Fruit fly (Drosophila melanogaster) whole organism, embryonic: Measurements from ENCODE around the gene Mrgn1.
A peak's percentile ranks its signal among the peaks of the same experiment; 100 is the strongest.

Experiments
- BEAF-32 ChIP-seq: fragments of 200-800 bp; sonication (Bioruptor generic); optimal IDR thresholded peaks from 3 replicates; lab custom pipeline; 2017; ENCODE audit warnings: missing biosample characterization, missing genetic modification characterization, mild to moderate bottlenecking, moderate library complexity, missing genetic modification reagents
- CG10462 ChIP-seq: fragments of 200-800 bp; sonication (Bioruptor generic); optimal IDR thresholded peaks from 2 replicates; lab custom pipeline; 2016; ENCODE audit warnings: missing biosample characterization, missing genetic modification characterization
- CG13123 ChIP-seq: fragments of 200-800 bp; sonication (Bioruptor generic); optimal IDR thresholded peaks from 2 replicates; lab custom pipeline; 2016; ENCODE audit warnings: missing biosample characterization, missing genetic modification characterization
- CG14050 ChIP-seq: fragments of 200-800 bp; sonication (Bioruptor generic); IDR thresholded peaks from 3 replicates; pipeline ENCODE4 v1.3.6; 2022; ENCODE audit warnings: missing biosample characterization, missing genetic modification characterization
- CG15479 ChIP-seq: fragments of 200-800 bp; sonication (Bioruptor generic); optimal IDR thresholded peaks from 3 replicates; lab custom pipeline; 2019; ENCODE audit warnings: missing biosample characterization, mild to moderate bottlenecking, missing genetic modification characterization, moderate library complexity
- CG15696 ChIP-seq: fragments of 200-800 bp; sonication (Bioruptor generic); optimal IDR thresholded peaks from 2 replicates; lab custom pipeline; 2019; ENCODE audit warnings: missing biosample characterization, mild to moderate bottlenecking, missing genetic modification characterization, moderate library complexity
- CG1603 ChIP-seq: fragments of 200-800 bp; sonication (Bioruptor generic); optimal IDR thresholded peaks from 2 replicates; lab custom pipeline; 2019; ENCODE audit warnings: missing biosample characterization, mild to moderate bottlenecking, missing genetic modification characterization, moderate library complexity
- CG17612 ChIP-seq: fragments of 200-800 bp; sonication (Bioruptor generic); IDR thresholded peaks from 2 replicates; pipeline ENCODE4 v1.3.6; 2022; ENCODE audit warnings: missing biosample characterization, missing genetic modification characterization
- CG17912 ChIP-seq: fragments of 200-800 bp; sonication (Bioruptor generic); optimal IDR thresholded peaks from 2 replicates; lab custom pipeline; 2018; ENCODE audit warnings: missing biosample characterization, mild to moderate bottlenecking, missing genetic modification characterization
- CG1792 ChIP-seq: fragments of 200-800 bp; sonication (Bioruptor generic); optimal IDR thresholded peaks from 2 replicates; lab custom pipeline; 2016; ENCODE audit warnings: missing biosample characterization, missing genetic modification characterization
- CG32767 ChIP-seq: fragments of 200-800 bp; sonication (Bioruptor generic); IDR thresholded peaks from 2 replicates; pipeline ENCODE4 v1.3.6; 2022; ENCODE audit warnings: missing biosample characterization, missing genetic modification characterization
- CG4282 ChIP-seq: fragments of 200-800 bp; sonication (Bioruptor generic); optimal IDR thresholded peaks from 2 replicates; lab custom pipeline; 2016; ENCODE audit warnings: missing biosample characterization, missing genetic modification characterization
- CG4404 ChIP-seq: fragments of 200-800 bp; sonication (Bioruptor generic); IDR thresholded peaks from 2 replicates; pipeline ENCODE4 v1.3.6; 2022; ENCODE audit warnings: missing biosample characterization, missing genetic modification characterization
- CG4424 ChIP-seq: fragments of 200-800 bp; sonication (Bioruptor generic); optimal IDR thresholded peaks from 3 replicates; lab custom pipeline; 2016; ENCODE audit warnings: missing biosample characterization, missing genetic modification characterization
- CG7271 ChIP-seq: fragments of 200-800 bp; sonication (Bioruptor generic); optimal IDR thresholded peaks from 2 replicates; lab custom pipeline; 2018; ENCODE audit warnings: missing biosample characterization, mild to moderate bottlenecking, missing genetic modification characterization, moderate library complexity
- CG7987 ChIP-seq: fragments of 200-800 bp; sonication (Bioruptor generic); optimal IDR thresholded peaks from 2 replicates; lab custom pipeline; 2018; ENCODE audit warnings: missing biosample characterization, mild to moderate bottlenecking, missing genetic modification characterization, moderate library complexity
- CG8290 ChIP-seq, 3 experiments: fragments of 200-800 bp; sonication (Bioruptor generic); optimal IDR thresholded peaks; 2 replicates each; lab custom pipeline; 2016 to 2019; ENCODE audit warnings: missing biosample characterization in 3 of 3, missing genetic modification characterization in 3 of 3, mild to moderate bottlenecking in 2 of 3, moderate library complexity in 1 of 3
- CG8388 ChIP-seq: fragments of 200-800 bp; sonication (Bioruptor generic); optimal IDR thresholded peaks from 2 replicates; lab custom pipeline; 2019; ENCODE audit warnings: missing biosample characterization, mild to moderate bottlenecking, missing genetic modification characterization, moderate library complexity
- CG8765 ChIP-seq: fragments of 200-800 bp; sonication (Bioruptor generic); IDR thresholded peaks from 2 replicates; pipeline ENCODE4 v1.3.6; 2022; ENCODE audit warnings: missing biosample characterization, missing genetic modification characterization
- CG8944 ChIP-seq: fragments of 200-800 bp; sonication (Bioruptor generic); optimal IDR thresholded peaks from 3 replicates; lab custom pipeline; 2016; ENCODE audit warnings: missing biosample characterization, missing genetic modification characterization
- CG9727 ChIP-seq: fragments of 200-800 bp; sonication (Bioruptor generic); optimal IDR thresholded peaks from 3 replicates; lab custom pipeline; 2017; ENCODE audit warnings: missing biosample characterization, mild to moderate bottlenecking, missing genetic modification characterization
- Dad ChIP-seq: fragments of 200-800 bp; sonication (Bioruptor generic); optimal IDR thresholded peaks from 3 replicates; lab custom pipeline; 2016; ENCODE audit warnings: missing biosample characterization, missing genetic modification characterization
- Doc3 ChIP-seq: fragments of 200-800 bp; sonication (Bioruptor generic); IDR thresholded peaks from 3 replicates; pipeline ENCODE4 v1.3.6; 2022; ENCODE audit warnings: missing biosample characterization, missing genetic modification characterization; ENCODE audit not compliant: partially characterized antibody
- Drgx ChIP-seq: fragments of 200-800 bp; sonication (Bioruptor generic); IDR thresholded peaks from 2 replicates; pipeline ENCODE4 v1.3.6; 2022; ENCODE audit warnings: missing biosample characterization, missing genetic modification characterization
- E2f2 ChIP-seq: fragments of 200-800 bp; sonication (Bioruptor generic); IDR thresholded peaks from 2 replicates; pipeline ENCODE4 v1.3.6; 2022; ENCODE audit warnings: missing biosample characterization, missing genetic modification characterization
- H2.0 ChIP-seq: fragments of 200-800 bp; sonication (Bioruptor generic); IDR thresholded peaks from 2 replicates; pipeline ENCODE4 v1.3.6; 2022; ENCODE audit warnings: missing biosample characterization, missing genetic modification characterization
- Hey ChIP-seq: fragments of 200-800 bp; sonication (Bioruptor generic); optimal IDR thresholded peaks from 3 replicates; lab custom pipeline; 2018; ENCODE audit warnings: missing biosample characterization, mild to moderate bottlenecking, missing genetic modification characterization
- Meics ChIP-seq: fragments of 200-800 bp; sonication (Bioruptor generic); optimal IDR thresholded peaks from 2 replicates; lab custom pipeline; 2017; ENCODE audit warnings: missing biosample characterization, mild to moderate bottlenecking, missing genetic modification characterization
- Mes4 ChIP-seq: fragments of 200-800 bp; sonication (Bioruptor generic); optimal IDR thresholded peaks from 2 replicates; lab custom pipeline; 2016; ENCODE audit warnings: missing biosample characterization, missing genetic modification characterization
- NC2α ChIP-seq: fragments of 200-800 bp; sonication (Bioruptor generic); optimal IDR thresholded peaks from 2 replicates; lab custom pipeline; 2016; ENCODE audit warnings: missing biosample characterization, missing genetic modification characterization
- Oli ChIP-seq: fragments of 200-800 bp; sonication (Bioruptor generic); optimal IDR thresholded peaks from 2 replicates; lab custom pipeline; 2018; ENCODE audit warnings: missing biosample characterization, mild to moderate bottlenecking, missing genetic modification characterization, moderate library complexity
- Ravus ChIP-seq: fragments of 200-800 bp; sonication (Bioruptor generic); IDR thresholded peaks from 2 replicates; pipeline ENCODE4 v1.3.6; 2022; ENCODE audit warnings: missing biosample characterization, missing genetic modification characterization
- Xrp1 ChIP-seq: fragments of 200-800 bp; sonication (Bioruptor generic); IDR thresholded peaks from 2 replicates; pipeline ENCODE4 v1.3.6; 2022; ENCODE audit warnings: missing biosample characterization, missing genetic modification characterization
- ato ChIP-seq: fragments of 200-800 bp; sonication (Bioruptor generic); IDR thresholded peaks from 2 replicates; pipeline ENCODE4 v1.3.6; 2022; ENCODE audit warnings: missing biosample characterization, missing genetic modification characterization; ENCODE audit not compliant: partially characterized antibody
- az2 ChIP-seq: fragments of 200-800 bp; sonication (Bioruptor generic); optimal IDR thresholded peaks from 3 replicates; lab custom pipeline; 2016; ENCODE audit warnings: missing biosample characterization, missing genetic modification characterization
- bab2 ChIP-seq: fragments of 200-800 bp; sonication (Bioruptor generic); optimal IDR thresholded peaks from 2 replicates; lab custom pipeline; 2016; ENCODE audit warnings: missing biosample characterization, missing genetic modification characterization
- chinmo ChIP-seq: fragments of 200-800 bp; sonication (Bioruptor generic); IDR thresholded peaks from 4 replicates; pipeline ENCODE4 v1.3.6; 2022; ENCODE audit warnings: missing biosample characterization, missing genetic modification characterization; ENCODE audit not compliant: partially characterized antibody
- exex ChIP-seq: fragments of 200-800 bp; sonication (Bioruptor generic); optimal IDR thresholded peaks from 4 replicates; lab custom pipeline; 2018; ENCODE audit warnings: missing biosample characterization, mild to moderate bottlenecking, missing genetic modification characterization, moderate library complexity
- grau ChIP-seq: fragments of 200-800 bp; optimal IDR thresholded peaks from 3 replicates; lab custom pipeline; 2019; ENCODE audit warnings: missing biosample characterization, mild to moderate bottlenecking, missing genetic modification characterization, moderate library complexity
- grn ChIP-seq: fragments of 200-800 bp; sonication (Bioruptor generic); optimal IDR thresholded peaks from 3 replicates; lab custom pipeline; 2017; ENCODE audit warnings: missing biosample characterization, missing genetic modification characterization
- gro ChIP-seq: fragments of 200-800 bp; sonication (Bioruptor generic); optimal IDR thresholded peaks from 2 replicates; lab custom pipeline; 2016; ENCODE audit warnings: missing biosample characterization, missing genetic modification characterization
- hth ChIP-seq: fragments of >200 bp; optimal IDR thresholded peaks from 2 replicates; lab custom pipeline; 2017; ENCODE audit warnings: inconsistent platforms
- inv ChIP-seq: fragments of 200-800 bp; sonication (Bioruptor generic); IDR thresholded peaks from 2 replicates; pipeline ENCODE4 v1.3.6; 2022; ENCODE audit warnings: missing biosample characterization, missing genetic modification characterization; ENCODE audit not compliant: partially characterized antibody
- jumu ChIP-seq: fragments of 200-800 bp; sonication (Bioruptor generic); optimal IDR thresholded peaks from 3 replicates; lab custom pipeline; 2016; ENCODE audit warnings: missing biosample characterization, missing genetic modification characterization
- luna ChIP-seq: fragments of 200-800 bp; sonication (Bioruptor generic); optimal IDR thresholded peaks from 2 replicates; lab custom pipeline; 2016; ENCODE audit warnings: missing biosample characterization, missing genetic modification characterization
- nau ChIP-seq: fragments of 200-800 bp; sonication (Bioruptor generic); optimal IDR thresholded peaks from 3 replicates; lab custom pipeline; 2017; ENCODE audit warnings: missing biosample characterization, mild to moderate bottlenecking, missing genetic modification characterization, missing genetic modification reagents
- nmo ChIP-seq: fragments of 200-800 bp; sonication (Bioruptor generic); optimal IDR thresholded peaks from 2 replicates; lab custom pipeline; 2018; ENCODE audit warnings: missing biosample characterization, mild to moderate bottlenecking, missing genetic modification characterization, moderate library complexity
- p53 ChIP-seq: fragments of 200-800 bp; sonication (Bioruptor generic); optimal IDR thresholded peaks from 2 replicates; lab custom pipeline; 2016; ENCODE audit warnings: missing biosample characterization, missing genetic modification characterization
- pnt ChIP-seq: fragments of 200-800 bp; sonication (Bioruptor generic); optimal IDR thresholded peaks from 3 replicates; lab custom pipeline; 2016; ENCODE audit warnings: missing biosample characterization, missing genetic modification characterization
- psq ChIP-seq: fragments of 200-800 bp; sonication (Bioruptor generic); optimal IDR thresholded peaks from 2 replicates; lab custom pipeline; 2017; ENCODE audit warnings: missing biosample characterization, missing genetic modification characterization
- unc-4 ChIP-seq: fragments of 200-800 bp; sonication (Bioruptor generic); IDR thresholded peaks from 2 replicates; pipeline ENCODE4 v1.3.6; 2022; ENCODE audit warnings: missing biosample characterization, missing genetic modification characterization; ENCODE audit not compliant: partially characterized antibody

Mrgn1 gene

DNA sequence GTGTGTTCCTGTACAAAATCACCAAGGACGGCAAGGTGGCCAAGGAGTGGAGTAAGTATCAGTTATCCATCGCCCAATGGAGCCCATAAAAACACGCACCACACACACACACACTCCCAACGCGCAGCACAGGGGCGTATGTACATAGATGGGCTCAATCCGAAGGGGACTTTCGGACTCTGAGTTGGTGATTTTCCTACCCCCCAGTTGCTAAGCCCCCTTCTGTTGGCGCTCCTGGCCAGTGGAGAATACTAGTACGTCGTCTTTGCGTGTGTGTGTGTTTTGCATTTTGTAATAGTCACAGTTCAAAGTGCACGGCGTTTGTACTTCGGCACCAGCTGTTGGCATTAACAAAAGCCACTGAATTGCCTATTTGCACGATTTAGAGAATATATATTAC is 18.3 kb upstream of the Mrgn1 start (continued):
- TF ChIP-seq Ravus (GFP tag; lab: Robert Waterston, UW) (peak; percentile 25; the same call in 1 of the 2 replicates), CG8388 (peak; percentile 19), H2.0 (GFP tag; lab: Robert Waterston, UW) (peak; percentile 81), Oli (tag; lab: Kevin White, UChicago) (peak; percentile 58), CG32767 (GFP tag; lab: Robert Waterston, UW) (peak; percentile 41; the same call in 1 of the 2 replicates), BEAF-32 (GFP tag; lab: Kevin White, UChicago) (no peak), Mes4 (GFP tag; lab: Kevin White, UChicago) (peak; percentile 58), CG8765 (GFP tag; lab: Robert Waterston, UW) (peak; percentile 69), unc-4 (GFP tag; lab: Robert Waterston, UW) (no peak), inv (GFP tag; lab: Robert Waterston, UW) (no peak), p53 (GFP tag; lab: Kevin White, UChicago) (peak; percentile 63), CG17912 (GFP tag; lab: Kevin White, UChicago) (peak; percentile 59), CG1603 (tag; lab: Kevin White, UChicago) (peak; percentile 87), CG15696 (peak; percentile 57), CG14050 (GFP tag; lab: Robert Waterston, UW) (peak; percentile 70; the same call in 2 of the 3 replicates), Xrp1 (GFP tag; lab: Robert Waterston, UW) (peak; percentile 86), CG15479 (GFP tag; lab: Kevin White, UChicago) (no peak), NC2α (no peak), E2f2 (GFP tag; lab: Robert Waterston, UW) (peak; percentile 9), ato (GFP tag; lab: Robert Waterston, UW) (no peak), CG4282 (GFP tag; lab: Kevin White, UChicago) (peak; percentile 55), CG10462 (GFP tag; lab: Kevin White, UChicago) (no peak), CG4424 (GFP tag; lab: Kevin White, UChicago) (peak; percentile 58), Drgx (GFP tag; lab: Robert Waterston, UW) (peak; percentile 92), CG7271 (no peak), nmo (peak; percentile 33), pnt (GFP tag; lab: Kevin White, UChicago) (peak; percentile 76), CG8290 (GFP tag; optimal IDR thresholded peaks at IDR 0.05; lab: Kevin White, UChicago) (no peak), CG8290 (tag; optimal IDR thresholded peaks at IDR 0.05; lab: Kevin White, UChicago) (peak in 1 of 2 experiments; percentile 98), CG7987 (GFP tag; lab: Kevin White, UChicago) (peak; percentile 75), grau (tag; lab: Kevin White, UChicago) (peak; percentile 73), az2 (GFP tag; lab: Kevin White, UChicago) (peak; percentile 82), Hey (peak; percentile 60), Doc3 (GFP tag; lab: Robert Waterston, UW) (no peak), chinmo (GFP tag; lab: Robert Waterston, UW) (no peak), luna (no peak), CG13123 (GFP tag; lab: Kevin White, UChicago) (peak; percentile 21), CG9727 (GFP tag; lab: Kevin White, UChicago) (peak; percentile 3), CG8944 (GFP tag; lab: Kevin White, UChicago) (peak; percentile 85), Meics (GFP tag; lab: Kevin White, UChicago) (peak; percentile 86), gro (GFP tag; lab: Kevin White, UChicago) (no peak), CG1792 (GFP tag; lab: Kevin White, UChicago) (peak; percentile 61), jumu (GFP tag; lab: Kevin White, UChicago) (peak; percentile 79), exex (tag; lab: Kevin White, UChicago) (peak; percentile 42), CG17612 (peak; percentile 58; the same call in 1 of the 2 replicates), Dad (peak; percentile 41), hth (lab: Kevin White, UChicago) (no peak), nau (GFP tag; lab: Kevin White, UChicago) (peak; percentile 31), psq (no peak), CG4404 (GFP tag; lab: Robert Waterston, UW) (peak; percentile 49), bab2 (GFP tag; lab: Kevin White, UChicago) (peak; percentile 89), grn (GFP tag; lab: Kevin White, UChicago) (no peak)
